Worm (Caenorhabditis elegans): ENCODE data around the gene clc-4.

Gene clc-4

ce11 chrX:10770988-10771496 lies 12.7 kb downstream of the clc-4 start (continued):
- TF ChIP-seq pros-1 (tag; optimal IDR thresholded peaks at IDR 0.05) = no peak
- no peak for TF ChIP-seq che-1 (tag; optimal IDR thresholded peaks at IDR 0.05)
- peak; percentile 45 for TF ChIP-seq C08G9.2 (tag; optimal IDR thresholded peaks at IDR 0.05)
- no peak for TF ChIP-seq gmeb-2 (tag; optimal IDR thresholded peaks at IDR 0.05)
- no peak for TF ChIP-seq eyg-1 (tag; optimal IDR thresholded peaks at IDR 0.05)
- TF ChIP-seq fkh-10 (GFP tag; optimal IDR thresholded peaks at IDR 0.05) = no peak
- no peak for TF ChIP-seq zip-5 (tag; optimal IDR thresholded peaks at IDR 0.05)
- peak; percentile 57 for TF ChIP-seq hlh-30 (tag; optimal IDR thresholded peaks at IDR 0.05; ENCODE audit: insufficient read depth)
- TF ChIP-seq pha-4 (tag; optimal IDR thresholded peaks at IDR 0.05) = no peak
- TF ChIP-seq ceh-31 (tag; optimal IDR thresholded peaks at IDR 0.05) = peak; percentile 59
- TF ChIP-seq ceh-14 (tag; optimal IDR thresholded peaks at IDR 0.05) = peak; percentile 52
- no peak for TF ChIP-seq Y22D7AL.16 (tag; optimal IDR thresholded peaks at IDR 0.05)
- TF ChIP-seq dve-1 (tag; optimal IDR thresholded peaks at IDR 0.05) = no peak
- no peak for TF ChIP-seq fkh-6 (tag; optimal IDR thresholded peaks at IDR 0.05)
- TF ChIP-seq F13H6.1 (tag; optimal IDR thresholded peaks at IDR 0.05) = peak; percentile 82
- no peak for TF ChIP-seq dmd-4 (tag; optimal IDR thresholded peaks at IDR 0.05; ENCODE audit: borderline replicate concordance)
- no peak for TF ChIP-seq nhr-232 (tag; optimal IDR thresholded peaks at IDR 0.05)
- peak; percentile 76 for TF ChIP-seq tbx-2 (tag; optimal IDR thresholded peaks at IDR 0.05)
- peak; percentile 52 for TF ChIP-seq K09A11.1 (tag; optimal IDR thresholded peaks at IDR 0.05; ENCODE audit: insufficient read depth)
- TF ChIP-seq ama-1 (optimal IDR thresholded peaks at IDR 0.05) = no peak
- TF ChIP-seq syd-9 (tag; optimal IDR thresholded peaks at IDR 0.05) = no peak
- no peak for TF ChIP-seq unc-86 (tag; optimal IDR thresholded peaks at IDR 0.05)
- TF ChIP-seq ref-2 (tag; optimal IDR thresholded peaks at IDR 0.05) = peak; percentile 43
- no peak for TF ChIP-seq ceh-6 (GFP tag; optimal IDR thresholded peaks at IDR 0.05)
- TF ChIP-seq ceh-24 (tag; optimal IDR thresholded peaks at IDR 0.05) = no peak

ce11 chrX:10769959-10770358 lies 13.8 kb downstream of the clc-4 start:
- TF ChIP-seq nfya-1 (tag; optimal IDR thresholded peaks at IDR 0.05) (peak; percentile 3), ceh-34 (tag; optimal IDR thresholded peaks at IDR 0.05) (peak; percentile 84), dve-1 (tag; optimal IDR thresholded peaks at IDR 0.05) (no peak), ceh-22 (tag; optimal IDR thresholded peaks at IDR 0.05) (no peak), nhr-11 (tag; optimal IDR thresholded peaks at IDR 0.05) (no peak), C38D4.7 (GFP tag; optimal IDR thresholded peaks at IDR 0.05) (no peak), gmeb-2 (tag; optimal IDR thresholded peaks at IDR 0.05) (no peak), ceh-30 (tag; optimal IDR thresholded peaks at IDR 0.05) (no peak), eyg-1 (tag; optimal IDR thresholded peaks at IDR 0.05) (no peak), sdc-2 (tag; optimal IDR thresholded peaks at IDR 0.05) (no peak)

- TF ChIP-seq pha-4 (tag; optimal IDR thresholded peaks at IDR 0.05) = no peak
- TF ChIP-seq hlh-13 (GFP tag; optimal IDR thresholded peaks at IDR 0.05) = no peak
- no peak for TF ChIP-seq hlh-30 (tag; optimal IDR thresholded peaks at IDR 0.05; ENCODE audit: insufficient read depth)
- no peak for TF ChIP-seq ahr-1 (tag; optimal IDR thresholded peaks at IDR 0.05)
- no peak for TF ChIP-seq Y22D7AL.16 (tag; optimal IDR thresholded peaks at IDR 0.05)
- TF ChIP-seq pag-3 (tag; optimal IDR thresholded peaks at IDR 0.05; ENCODE audit: borderline replicate concordance) = no peak
- no peak for TF ChIP-seq dve-1 (tag; optimal IDR thresholded peaks at IDR 0.05)
- TF ChIP-seq lim-6 (tag; optimal IDR thresholded peaks at IDR 0.05) = no peak
- no peak for TF ChIP-seq che-1 (tag; optimal IDR thresholded peaks at IDR 0.05)
Observed at ce11 chrX:10769232-10769738, 14.4 kb downstream of the clc-4 start, which contains the start of gene sma-9. Gene sma-9, plus strand, starts transcription at chrX:10769282.

All from whole organism, late embryonic.